1 worm cellular context compared by ENCODE assay signal in genomic region chrIII:5720266-5721019, ce11.
TF ChIP-seq lines count a peak whose summit lies in the region.

No protein-coding gene starts in this region.

TF ChIP-seq in whole organism, L1 larva, 84 proteins besides CTCF, POLR2A, EP300 and RAD21 (continued from another document):
- no peak for TF ChIP-seq elt-2 (tag; optimal IDR thresholded peaks at IDR 0.05; lab: Kevin White, UChicago)
- TF ChIP-seq lin-14 (GFP tag; optimal IDR thresholded peaks at IDR 0.05; lab: Kevin White, UChicago), result peak; percentile 54
- TF ChIP-seq ets-5 (GFP tag; IDR thresholded peaks at IDR 0.05; lab: Robert Waterston, UW), result no peak
- no peak for TF ChIP-seq nhr-77 (tag; optimal IDR thresholded peaks at IDR 0.05; lab: Kevin White, UChicago)
- TF ChIP-seq lin-13 (GFP tag; optimal IDR thresholded peaks at IDR 0.05; lab: Kevin White, UChicago), result no peak
- no peak for TF ChIP-seq alr-1 (tag; optimal IDR thresholded peaks at IDR 0.05; lab: Kevin White, UChicago; ENCODE audit: borderline replicate concordance)
- peak; percentile 53 for TF ChIP-seq nhr-85 (tag; lab: Kevin White, UChicago)
